Worm (Caenorhabditis elegans): ENCODE measurements around the gene K05G3.1.

The K05G3.1 gene

ce11 chrX:16466157-16466556, 35.0 kb upstream of the K05G3.1 start:
- TF ChIP-seq elt-3 (tag; optimal IDR thresholded peaks at IDR 0.05), result no peak
- no peak for TF ChIP-seq mbf-1 (tag; optimal IDR thresholded peaks at IDR 0.05)
- TF ChIP-seq lsy-2 (tag; optimal IDR thresholded peaks at IDR 0.05), result no peak
- no peak for TF ChIP-seq ztf-4 (tag; optimal IDR thresholded peaks at IDR 0.05)
- TF ChIP-seq unc-62 (GFP tag; optimal IDR thresholded peaks at IDR 0.05), result no peak
- no peak for TF ChIP-seq ztf-1 (GFP tag; conservative IDR thresholded peaks at IDR 0.05)
- TF ChIP-seq lin-39 (tag; optimal IDR thresholded peaks at IDR 0.05), result no peak
- no peak for TF ChIP-seq alr-1 (tag; optimal IDR thresholded peaks at IDR 0.05)

- no peak for TF ChIP-seq ztf-1 (GFP tag; conservative IDR thresholded peaks at IDR 0.05)
These were observed 32.3 kb upstream of the K05G3.1 start for ce11 chrX:16468845-16469244.

- TF ChIP-seq ceh-82 (tag; optimal IDR thresholded peaks at IDR 0.05) (no peak), nhr-25 (tag; optimal IDR thresholded peaks at IDR 0.05) (no peak), dmd-4 (tag; optimal IDR thresholded peaks at IDR 0.05) (no peak), unc-39 (tag; optimal IDR thresholded peaks at IDR 0.05) (no peak), sma-9 (GFP tag; optimal IDR thresholded peaks at IDR 0.05) (no peak), sma-9 (tag; optimal IDR thresholded peaks at IDR 0.05) (no peak), ztf-1 (GFP tag; conservative IDR thresholded peaks at IDR 0.05) (no peak), egl-27 (tag; optimal IDR thresholded peaks at IDR 0.05) (no peak), ama-1 (optimal IDR thresholded peaks at IDR 0.05) (no peak), gmeb-1 (tag; optimal IDR thresholded peaks at IDR 0.05) (no peak), lsy-2 (tag; optimal IDR thresholded peaks at IDR 0.05) (no peak), peb-1 (tag; optimal IDR thresholded peaks at IDR 0.05) (no peak), blmp-1 (tag; optimal IDR thresholded peaks at IDR 0.05; ENCODE audit: insufficient read depth) (no peak), nhr-237 (tag; optimal IDR thresholded peaks at IDR 0.05) (no peak), ztf-11 (tag; optimal IDR thresholded peaks at IDR 0.05) (no peak), lin-11 (tag; optimal IDR thresholded peaks at IDR 0.05) (no peak)
These were observed 30.4 kb upstream of the K05G3.1 start, which contains the start of gene F38E9.1 for ce11 chrX:16470758-16471157. TSS of gene F38E9.1 (plus strand) at chrX:16471058.

- TF ChIP-seq zag-1 (tag; optimal IDR thresholded peaks at IDR 0.05) (no peak), sma-9 (GFP tag; optimal IDR thresholded peaks at IDR 0.05) (peak; percentile 13), sma-9 (tag; optimal IDR thresholded peaks at IDR 0.05) (no peak), unc-55 (GFP tag; optimal IDR thresholded peaks at IDR 0.05) (peak; percentile 19)
These were observed 20.9 kb upstream of the K05G3.1 start for ce11 chrX:16480232-16480631.

- TF ChIP-seq lsy-2 (tag; optimal IDR thresholded peaks at IDR 0.05), result peak in 1 of 2 experiments; percentile 49
- no peak for TF ChIP-seq nhr-237 (tag; optimal IDR thresholded peaks at IDR 0.05)
These were observed 20.1 kb upstream of the K05G3.1 start for ce11 chrX:16481026-16481425.

ce11 chrX:16482944-16483343, 18.2 kb upstream of the K05G3.1 start:
- TF ChIP-seq unc-62 (GFP tag; optimal IDR thresholded peaks at IDR 0.05), result no peak
- TF ChIP-seq mdl-1 (tag; optimal IDR thresholded peaks at IDR 0.05), result no peak
- TF ChIP-seq unc-39 (tag; optimal IDR thresholded peaks at IDR 0.05), result no peak
- no peak for TF ChIP-seq nhr-129 (tag; optimal IDR thresholded peaks at IDR 0.05)
- TF ChIP-seq nhr-12 (tag; optimal IDR thresholded peaks at IDR 0.05), result no peak
- no peak for TF ChIP-seq aly-2 (tag; optimal IDR thresholded peaks at IDR 0.05)
- no peak for TF ChIP-seq skn-1 (tag; optimal IDR thresholded peaks at IDR 0.05)
- TF ChIP-seq crh-2 (tag; optimal IDR thresholded peaks at IDR 0.05), result no peak
- no peak for TF ChIP-seq lin-39 (tag; optimal IDR thresholded peaks at IDR 0.05)
- TF ChIP-seq blmp-1 (tag; optimal IDR thresholded peaks at IDR 0.05; ENCODE audit: insufficient read depth), result no peak
- TF ChIP-seq nhr-23 (tag; optimal IDR thresholded peaks at IDR 0.05), result no peak
- no peak for TF ChIP-seq mbf-1 (tag; optimal IDR thresholded peaks at IDR 0.05)

- TF ChIP-seq fos-1 (tag; optimal IDR thresholded peaks at IDR 0.05), result peak; percentile 80
- TF ChIP-seq elt-1 (tag; optimal IDR thresholded peaks at IDR 0.05), result no peak
- no peak for TF ChIP-seq nhr-23 (tag; optimal IDR thresholded peaks at IDR 0.05)
- TF ChIP-seq Y55F3AM.14 (GFP tag; optimal IDR thresholded peaks at IDR 0.05), result no peak
- TF ChIP-seq unc-55 (GFP tag; optimal IDR thresholded peaks at IDR 0.05), result peak; percentile 29
These were observed 17.1 kb upstream of the K05G3.1 start for ce11 chrX:16484043-16484442.
